Fruit fly (Drosophila melanogaster) whole organism, embryonic: Measurements from ENCODE around the gene CG43165.

Source experiments
- Antp ChIP-seq: fragments of 200-800 bp; sonication (Bioruptor generic); optimal IDR thresholded peaks from 3 replicates; lab custom pipeline; 2016; ENCODE audit warnings: missing biosample characterization, missing genetic modification characterization
- Atf-2 ChIP-seq: fragments of 200-800 bp; sonication (Bioruptor generic); optimal IDR thresholded peaks from 2 replicates; lab custom pipeline; 2016; ENCODE audit warnings: missing biosample characterization, missing genetic modification characterization
- CG10147 ChIP-seq: fragments of 200-800 bp; sonication (Bioruptor generic); optimal IDR thresholded peaks from 2 replicates; lab custom pipeline; 2019; ENCODE audit warnings: missing biosample characterization, mild to moderate bottlenecking, missing genetic modification characterization, moderate library complexity
- CG1024 ChIP-seq: fragments of 200-800 bp; sonication (Bioruptor generic); IDR thresholded peaks from 2 replicates; pipeline ENCODE4 v1.3.6; 2022; ENCODE audit warnings: missing biosample characterization, missing genetic modification characterization
- CG12744 ChIP-seq: fragments of 200-800 bp; sonication (Bioruptor generic); optimal IDR thresholded peaks from 2 replicates; lab custom pipeline; 2016; ENCODE audit warnings: missing biosample characterization, missing genetic modification characterization
- CG13775 ChIP-seq: fragments of 200-800 bp; sonication (Bioruptor generic); optimal IDR thresholded peaks from 3 replicates; lab custom pipeline; 2017; ENCODE audit warnings: missing biosample characterization, mild to moderate bottlenecking, missing genetic modification characterization
- CG14667 ChIP-seq: fragments of 200-800 bp; sonication (Bioruptor generic); IDR thresholded peaks from 2 replicates; pipeline ENCODE4 v1.3.6; 2022; ENCODE audit warnings: missing biosample characterization, missing genetic modification characterization
- CG17186 ChIP-seq: fragments of 200-800 bp; sonication (Bioruptor generic); optimal IDR thresholded peaks from 3 replicates; lab custom pipeline; 2017; ENCODE audit warnings: missing biosample characterization, missing genetic modification reagents, missing genetic modification characterization
- CG17361 ChIP-seq: fragments of 200-800 bp; sonication (Bioruptor generic); IDR thresholded peaks from 3 replicates; pipeline ENCODE4 v1.3.6; 2022; ENCODE audit warnings: missing biosample characterization, missing genetic modification characterization
- CG17612 ChIP-seq: fragments of 200-800 bp; sonication (Bioruptor generic); IDR thresholded peaks from 2 replicates; pipeline ENCODE4 v1.3.6; 2022; ENCODE audit warnings: missing biosample characterization, missing genetic modification characterization
- CG2129 ChIP-seq: fragments of 200-800 bp; sonication (Bioruptor generic); IDR thresholded peaks from 2 replicates; pipeline ENCODE4 v1.3.6; 2022; ENCODE audit warnings: missing biosample characterization, missing genetic modification characterization; ENCODE audit not compliant: partially characterized antibody
- CG2199 ChIP-seq: fragments of 200-800 bp; sonication (Bioruptor generic); IDR thresholded peaks from 3 replicates; pipeline ENCODE4 v1.3.6; 2022; ENCODE audit warnings: missing biosample characterization, missing genetic modification characterization
- CG2712 ChIP-seq: fragments of 200-800 bp; optimal IDR thresholded peaks from 3 replicates; lab custom pipeline; 2019; ENCODE audit warnings: missing biosample characterization, mild to moderate bottlenecking, missing genetic modification characterization, moderate library complexity
- CG3163 ChIP-seq: fragments of 200-800 bp; sonication (Bioruptor generic); optimal IDR thresholded peaks from 3 replicates; lab custom pipeline; 2016; ENCODE audit warnings: missing biosample characterization, missing genetic modification characterization
- CG4424 ChIP-seq: fragments of 200-800 bp; sonication (Bioruptor generic); optimal IDR thresholded peaks from 3 replicates; lab custom pipeline; 2016; ENCODE audit warnings: missing biosample characterization, missing genetic modification characterization
- CG6654 ChIP-seq: fragments of 200-800 bp; sonication (Bioruptor generic); optimal IDR thresholded peaks from 2 replicates; lab custom pipeline; 2017; ENCODE audit warnings: missing biosample characterization, mild to moderate bottlenecking, missing genetic modification characterization
- CG6813 ChIP-seq: fragments of 200-800 bp; sonication (Bioruptor generic); optimal IDR thresholded peaks from 2 replicates; lab custom pipeline; 2017; ENCODE audit warnings: missing biosample characterization, missing genetic modification characterization, mild to moderate bottlenecking, moderate library complexity, missing genetic modification reagents
- CG7357 ChIP-seq: fragments of 200-800 bp; sonication (Bioruptor generic); IDR thresholded peaks from 3 replicates; pipeline ENCODE4 v1.3.6; 2022; ENCODE audit warnings: missing biosample characterization, missing genetic modification characterization
- CG7745 ChIP-seq: fragments of 200-800 bp; sonication (Bioruptor generic); optimal IDR thresholded peaks from 2 replicates; lab custom pipeline; 2018; ENCODE audit warnings: missing biosample characterization, mild to moderate bottlenecking, missing genetic modification characterization, moderate library complexity
- Dll ChIP-seq: fragments of 200-800 bp; sonication (Bioruptor generic); IDR thresholded peaks from 4 replicates; pipeline ENCODE4 v1.3.6; 2022; ENCODE audit warnings: missing biosample characterization, missing genetic modification characterization; ENCODE audit not compliant: partially characterized antibody
- Elba2 ChIP-seq: fragments of 200-800 bp; sonication (Bioruptor generic); optimal IDR thresholded peaks from 3 replicates; lab custom pipeline; 2016; ENCODE audit warnings: missing biosample characterization, missing genetic modification characterization
- HHEX ChIP-seq: fragments of 200-800 bp; sonication (Bioruptor generic); optimal IDR thresholded peaks from 3 replicates; lab custom pipeline; 2017; ENCODE audit warnings: missing biosample characterization, mild to moderate bottlenecking, missing genetic modification characterization, missing genetic modification reagents
- HmgD ChIP-seq: fragments of 200-800 bp; sonication (Bioruptor generic); optimal IDR thresholded peaks from 3 replicates; lab custom pipeline; 2016; ENCODE audit warnings: missing biosample characterization, missing genetic modification characterization
- MESR4 ChIP-seq: fragments of 200-800 bp; sonication (Bioruptor generic); optimal IDR thresholded peaks from 2 replicates; lab custom pipeline; 2018; ENCODE audit warnings: missing biosample characterization, mild to moderate bottlenecking, missing genetic modification characterization, moderate library complexity
- NC2β ChIP-seq: fragments of 200-800 bp; sonication (Bioruptor generic); optimal IDR thresholded peaks from 2 replicates; lab custom pipeline; 2016; ENCODE audit warnings: missing biosample characterization, missing genetic modification characterization
- Opbp ChIP-seq: fragments of 200-800 bp; sonication (Bioruptor generic); IDR thresholded peaks from 3 replicates; pipeline ENCODE4 v1.3.6; 2022; ENCODE audit warnings: missing biosample characterization, missing genetic modification characterization; ENCODE audit not compliant: partially characterized antibody
- Pdp1 ChIP-seq, 2 experiments: fragments of 200-800 bp; sonication (Bioruptor generic); optimal IDR thresholded peaks; 3 replicates each; lab custom pipeline; 2016; ENCODE audit warnings: missing biosample characterization in 2 of 2, missing genetic modification characterization in 2 of 2, mild to moderate bottlenecking in 1 of 2, moderate library complexity in 1 of 2
- Side ChIP-seq: fragments of 200-800 bp; sonication (Bioruptor generic); optimal IDR thresholded peaks from 2 replicates; lab custom pipeline; 2016; ENCODE audit warnings: missing biosample characterization, missing genetic modification characterization
- Ssrp ChIP-seq: fragments of 200-800 bp; sonication (Bioruptor generic); optimal IDR thresholded peaks from 2 replicates; lab custom pipeline; 2018; ENCODE audit warnings: missing biosample characterization, mild to moderate bottlenecking, missing genetic modification characterization, moderate library complexity
- Tbp ChIP-seq: fragments of >200 bp; optimal IDR thresholded peaks from 2 replicates; lab custom pipeline; 2018; ENCODE audit warnings: missing biosample characterization, missing genetic modification characterization
- abd-A ChIP-seq: fragments of 200-800 bp; sonication (Bioruptor generic); optimal IDR thresholded peaks from 3 replicates; lab custom pipeline; 2019; ENCODE audit warnings: missing biosample characterization, mild to moderate bottlenecking, missing genetic modification characterization, moderate library complexity
- cad ChIP-seq: fragments of >200 bp; optimal IDR thresholded peaks from 2 replicates; lab custom pipeline; 2017; ENCODE audit warnings: missing biosample characterization, missing genetic modification characterization
- dimm ChIP-seq: fragments of 200-800 bp; sonication (Bioruptor generic); IDR thresholded peaks from 2 replicates; pipeline ENCODE4 v1.3.6; 2022; ENCODE audit warnings: missing biosample characterization, missing genetic modification characterization
- esg ChIP-seq: fragments of 200-800 bp; sonication (Bioruptor generic); conservative IDR thresholded peaks from 2 replicates; pipeline ENCODE4 v1.3.6; 2022; ENCODE audit warnings: missing biosample characterization, missing genetic modification characterization
- eve ChIP-seq, 2 experiments: fragments of >200 bp; optimal IDR thresholded peaks; 2 replicates each; lab custom pipeline; 2017; ENCODE audit warnings: missing biosample characterization in 2 of 2, missing genetic modification characterization in 2 of 2
- gce ChIP-seq: fragments of 200-800 bp; sonication (Bioruptor generic); IDR thresholded peaks from 3 replicates; pipeline ENCODE4 v1.3.6; 2022; ENCODE audit warnings: missing biosample characterization, missing genetic modification characterization
- gcm ChIP-seq: fragments of 200-800 bp; sonication (Bioruptor generic); optimal IDR thresholded peaks from 2 replicates; lab custom pipeline; 2019; ENCODE audit warnings: missing biosample characterization, mild to moderate bottlenecking, missing genetic modification characterization, moderate library complexity
- gem ChIP-seq: fragments of 200-800 bp; sonication (Bioruptor generic); optimal IDR thresholded peaks from 2 replicates; lab custom pipeline; 2019; ENCODE audit warnings: missing biosample characterization, mild to moderate bottlenecking, missing genetic modification characterization, moderate library complexity
- her ChIP-seq: fragments of 200-800 bp; sonication (Bioruptor generic); optimal IDR thresholded peaks from 2 replicates; lab custom pipeline; 2016; ENCODE audit warnings: missing biosample characterization, missing genetic modification characterization
- inv ChIP-seq: fragments of 200-800 bp; sonication (Bioruptor generic); IDR thresholded peaks from 2 replicates; pipeline ENCODE4 v1.3.6; 2022; ENCODE audit warnings: missing biosample characterization, missing genetic modification characterization; ENCODE audit not compliant: partially characterized antibody
- onecut ChIP-seq: fragments of 200-800 bp; sonication (Bioruptor generic); IDR thresholded peaks from 2 replicates; pipeline ENCODE4 v1.3.6; 2022; ENCODE audit warnings: missing biosample characterization, missing genetic modification characterization
- otp ChIP-seq: fragments of 200-800 bp; sonication (Bioruptor generic); IDR thresholded peaks from 3 replicates; pipeline ENCODE4, ENCODE4 v1.3.6; 2022; ENCODE audit warnings: missing biosample characterization, missing genetic modification characterization
- pros ChIP-seq: fragments of 200-800 bp; sonication (Bioruptor generic); optimal IDR thresholded peaks from 3 replicates; lab custom pipeline; 2019; ENCODE audit warnings: missing biosample characterization, mild to moderate bottlenecking, missing genetic modification characterization, moderate library complexity
- psq ChIP-seq: fragments of 200-800 bp; sonication (Bioruptor generic); optimal IDR thresholded peaks from 2 replicates; lab custom pipeline; 2017; ENCODE audit warnings: missing biosample characterization, missing genetic modification characterization
- schlank ChIP-seq: fragments of 200-800 bp; sonication (Bioruptor generic); optimal IDR thresholded peaks from 2 replicates; lab custom pipeline; 2018; ENCODE audit warnings: missing biosample characterization, mild to moderate bottlenecking, missing genetic modification characterization
- sima ChIP-seq: fragments of 200-800 bp; sonication (Bioruptor generic); optimal IDR thresholded peaks from 2 replicates; lab custom pipeline; 2016; ENCODE audit warnings: missing biosample characterization, missing genetic modification characterization
- slbo ChIP-seq: fragments of 200-800 bp; sonication (Bioruptor generic); IDR thresholded peaks from 2 replicates; pipeline ENCODE4 v1.3.6; 2022; ENCODE audit warnings: missing biosample characterization, missing genetic modification characterization
- slp2 ChIP-seq: fragments of 200-800 bp; sonication (Bioruptor generic); optimal IDR thresholded peaks from 2 replicates; lab custom pipeline; 2016; ENCODE audit warnings: missing biosample characterization, missing genetic modification characterization
- sr ChIP-seq: fragments of 200-800 bp; sonication (Bioruptor generic); IDR thresholded peaks from 3 replicates; pipeline ENCODE4 v1.3.6; 2022; ENCODE audit warnings: missing biosample characterization, missing genetic modification characterization
- ssp ChIP-seq: fragments of 200-800 bp; sonication (Bioruptor generic); IDR thresholded peaks from 2 replicates; pipeline ENCODE4 v1.3.6; 2022; ENCODE audit warnings: missing biosample characterization, missing genetic modification characterization
- tap ChIP-seq: fragments of 200-800 bp; optimal IDR thresholded peaks from 3 replicates; lab custom pipeline; 2019; ENCODE audit warnings: missing biosample characterization, mild to moderate bottlenecking, missing genetic modification characterization, moderate library complexity

CG43165 gene

DNA sequence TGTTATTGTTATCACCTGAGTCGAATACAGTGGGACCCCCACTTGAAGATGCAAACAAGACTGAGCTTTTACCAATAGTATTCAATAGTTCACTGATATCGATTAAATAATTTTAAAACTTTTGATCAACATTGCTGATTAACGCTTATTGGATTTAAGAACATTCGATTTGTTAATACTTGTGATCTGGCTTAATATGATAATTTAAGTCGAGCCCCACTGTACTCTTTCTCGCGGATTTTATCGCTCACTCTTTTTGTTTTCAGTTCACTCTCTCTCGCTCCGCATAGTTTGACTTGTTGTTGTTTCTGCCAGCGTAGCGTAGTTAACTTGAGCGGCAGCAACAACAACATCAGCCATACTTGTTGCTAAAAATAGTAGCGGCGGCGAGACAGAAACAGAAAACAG is 39.1 kb downstream of the CG43165 start (continued):
- TF ChIP-seq CG12744 (GFP tag; lab: Kevin White, UChicago) (peak; percentile 97), CG17186 (GFP tag; lab: Kevin White, UChicago) (peak; percentile 94), CG13775 (peak; percentile 98), ssp (GFP tag; lab: Robert Waterston, UW) (peak; percentile 89), CG2199 (GFP tag; lab: Robert Waterston, UW) (peak; percentile 91), Antp (GFP tag; lab: Kevin White, UChicago) (peak; percentile 98), inv (GFP tag; lab: Robert Waterston, UW) (no peak), CG17361 (peak; percentile 98), psq (GFP tag; lab: Kevin White, UChicago) (peak; percentile 85), CG6654 (GFP tag; lab: Kevin White, UChicago) (peak; percentile 91), slp2 (GFP tag; lab: Kevin White, UChicago) (peak; percentile 97), cad (GFP tag; lab: Kevin White, UChicago) (no peak), Atf-2 (peak; percentile 97), pros (peak; percentile 88), onecut (GFP tag; lab: Robert Waterston, UW) (peak; percentile 96), her (GFP tag; lab: Kevin White, UChicago) (peak; percentile 97), CG14667 (peak; percentile 97), CG6813 (peak; percentile 98), schlank (tag; lab: Kevin White, UChicago) (peak; percentile 98), sr (GFP tag; lab: Robert Waterston, UW) (peak; percentile 86), sima (GFP tag; lab: Kevin White, UChicago) (peak; percentile 95), dimm (peak; percentile 95), eve (GFP tag; optimal IDR thresholded peaks at IDR 0.05; lab: Kevin White, UChicago) (peak in 1 of 2 experiments; percentile 99), otp (peak; percentile 97), HmgD (GFP tag; lab: Kevin White, UChicago) (peak; percentile 97), CG4424 (GFP tag; lab: Kevin White, UChicago) (peak; percentile 98), CG17612 (GFP tag; lab: Robert Waterston, UW) (peak; percentile 93), CG7357 (GFP tag; lab: Robert Waterston, UW) (peak; percentile 92), CG1024 (GFP tag; lab: Robert Waterston, UW) (peak; percentile 94), CG7745 (tag; lab: Kevin White, UChicago) (peak; percentile 89), Side (GFP tag; lab: Kevin White, UChicago) (peak; percentile 99), esg (GFP tag; lab: Robert Waterston, UW) (peak; percentile 97), CG2129 (GFP tag; lab: Robert Waterston, UW) (no peak), gce (GFP tag; lab: Robert Waterston, UW) (peak; percentile 98), CG10147 (GFP tag; lab: Kevin White, UChicago) (peak; percentile 98), Elba2 (GFP tag; lab: Kevin White, UChicago) (peak; percentile 78), Pdp1 (GFP tag; optimal IDR thresholded peaks at IDR 0.05; lab: Kevin White, UChicago) (peak; percentile 97 to 98), slbo (peak; percentile 98), Tbp (GFP tag; lab: Kevin White, UChicago) (no peak), HHEX (GFP tag; lab: Kevin White, UChicago) (peak; percentile 98), CG3163 (GFP tag; lab: Kevin White, UChicago) (peak; percentile 94), Dll (GFP tag; lab: Robert Waterston, UW) (no peak; the same call in 3 of the 4 replicates), gcm (GFP tag; lab: Kevin White, UChicago) (peak; percentile 99), NC2β (GFP tag; lab: Kevin White, UChicago) (peak; percentile 98), Opbp (GFP tag; lab: Robert Waterston, UW) (no peak), abd-A (tag; lab: Kevin White, UChicago) (peak; percentile 96), CG2712 (tag; lab: Kevin White, UChicago) (peak; percentile 99), tap (tag; lab: Kevin White, UChicago) (peak; percentile 99), MESR4 (GFP tag; lab: Kevin White, UChicago) (peak; percentile 74), Ssrp (tag; lab: Kevin White, UChicago) (peak; percentile 98), gem (tag; lab: Kevin White, UChicago) (peak; percentile 99)
